Worm (Caenorhabditis elegans) whole organism, early embryonic: ENCODE results near the gene nhr-41.

Experiments
- F13C5.2 ChIP-seq: sonication (generic microtip); optimal IDR thresholded peaks from 2 replicates; lab custom pipeline; 2017; ENCODE audit warnings: mild to moderate bottlenecking, missing genetic modification characterization, inconsistent platforms, missing compliant biosample characterization
- ama-1 ChIP-seq: fragments of 150-350 bp; optimal IDR thresholded peaks from 2 replicates; lab custom pipeline; 2014
- ceh-13 ChIP-seq: fragments of 200-800 bp; sonication (Bioruptor generic); optimal IDR thresholded peaks from 2 replicates; lab custom pipeline; 2018; ENCODE audit warnings: mild to moderate bottlenecking, missing genetic modification characterization, missing compliant biosample characterization
- ceh-36 ChIP-seq: sonication (generic microtip); optimal IDR thresholded peaks from 2 replicates; lab custom pipeline; 2016; ENCODE audit warnings: missing genetic modification characterization, inconsistent platforms, missing compliant biosample characterization
- ets-7 ChIP-seq: sonication (generic microtip); optimal IDR thresholded peaks from 2 replicates; lab custom pipeline; 2016; ENCODE audit warnings: missing genotype, missing genetic modification characterization, missing compliant biosample characterization
- scrt-1 ChIP-seq: fragments of 200-800 bp; sonication (Bioruptor generic); IDR thresholded peaks from 2 replicates; pipeline ENCODE4 v1.3.6; 2022; ENCODE audit warnings: missing genetic modification characterization, missing compliant biosample characterization
- sea-1 ChIP-seq: fragments of 200-800 bp; sonication (Bioruptor generic); conservative IDR thresholded peaks from 2 replicates; pipeline ENCODE4 v1.3.6; 2022; ENCODE audit warnings: missing genetic modification characterization, missing compliant biosample characterization

ce11 chrIV:1388079-1388478, 2.1 kb downstream of the nhr-41 start:
- no peak for TF ChIP-seq ama-1 (lab: Kevin White, UChicago)
- TF ChIP-seq scrt-1 (GFP tag; lab: Robert Waterston, UW): peak; percentile 92
- peak; percentile 80 for TF ChIP-seq sea-1 (GFP tag; lab: Robert Waterston, UW)
- peak; percentile 31 for TF ChIP-seq ets-7
- TF ChIP-seq ceh-36 (tag; lab: Kevin White, UChicago): peak; percentile 65
- TF ChIP-seq ceh-13 (GFP tag; lab: Kevin White, UChicago): peak; percentile 53
- TF ChIP-seq F13C5.2: peak; percentile 78
